Worm (Caenorhabditis elegans) whole organism, L3 larva: Measurements from ENCODE around the gene wdr-48.

Source experiments
- R02D3.7 ChIP-seq: fragments of 150-350 bp; optimal IDR thresholded peaks from 2 replicates; lab custom pipeline; 2014; ENCODE audit warnings: missing biosample characterization, missing genetic modification characterization
- ZK546.5 ChIP-seq: sonication (generic microtip); optimal IDR thresholded peaks from 2 replicates; lab custom pipeline; 2017; ENCODE audit warnings: missing biosample characterization, missing genetic modification characterization
- aly-2 ChIP-seq: fragments of 150-350 bp; optimal IDR thresholded peaks from 2 replicates; lab custom pipeline; 2014; ENCODE audit warnings: missing biosample characterization, missing genetic modification characterization
- ama-1 ChIP-seq: fragments of 150-350 bp; optimal IDR thresholded peaks from 2 replicates; lab custom pipeline; 2018
- ceh-16 ChIP-seq: sonication (generic microtip); optimal IDR thresholded peaks from 2 replicates; lab custom pipeline; 2017; ENCODE audit warnings: missing biosample characterization, missing genetic modification characterization
- ceh-82 ChIP-seq: fragments of 150-350 bp; optimal IDR thresholded peaks from 2 replicates; lab custom pipeline; 2014; ENCODE audit warnings: missing biosample characterization, missing genetic modification characterization
- ceh-9 ChIP-seq: sonication (generic microtip); optimal IDR thresholded peaks from 2 replicates; lab custom pipeline; 2018; ENCODE audit warnings: missing biosample characterization, missing genetic modification characterization
- daf-12 ChIP-seq: fragments of 150-350 bp; optimal IDR thresholded peaks from 2 replicates; lab custom pipeline; 2014; ENCODE audit warnings: missing biosample characterization, missing genetic modification reagents, missing genetic modification characterization
- egl-5 ChIP-seq: fragments of 150-350 bp; optimal IDR thresholded peaks from 2 replicates; lab custom pipeline; 2017; ENCODE audit warnings: missing biosample characterization, missing genetic modification reagents, missing genetic modification characterization, inconsistent platforms
- elt-1 ChIP-seq: fragments of 150-350 bp; optimal IDR thresholded peaks from 2 replicates; lab custom pipeline; 2014; ENCODE audit warnings: missing biosample characterization, missing genetic modification characterization
- elt-2 ChIP-seq: sonication (generic microtip); optimal IDR thresholded peaks from 2 replicates; lab custom pipeline; 2016; ENCODE audit warnings: missing genetic modification reagents, mild to moderate bottlenecking, missing genetic modification characterization, missing compliant biosample characterization
- elt-3 ChIP-seq, 3 experiments: fragments of 150-350 bp in 1 of 3; sonication (generic microtip) in 2 of 3; optimal IDR thresholded peaks; 2 replicates in 2 of 3; 4 replicates in 1 of 3; lab custom pipeline; 2014 to 2017; ENCODE audit warnings: missing biosample characterization in 3 of 3, missing genetic modification characterization in 3 of 3
- eor-1 ChIP-seq, 2 experiments: fragments of 150-350 bp; optimal IDR thresholded peaks; 2 replicates each; lab custom pipeline; 2014 to 2018; ENCODE audit warnings: missing biosample characterization in 2 of 2, missing genetic modification characterization in 2 of 2
- fkh-10 ChIP-seq: sonication (generic microtip); optimal IDR thresholded peaks from 2 replicates; lab custom pipeline; 2017; ENCODE audit warnings: missing biosample characterization, missing genetic modification reagents, missing genetic modification characterization
- fkh-2 ChIP-seq: fragments of 150-350 bp; optimal IDR thresholded peaks from 2 replicates; lab custom pipeline; 2014; ENCODE audit warnings: missing biosample characterization, missing genetic modification reagents, missing genetic modification characterization
- fos-1 ChIP-seq: fragments of 150-350 bp; optimal IDR thresholded peaks from 2 replicates; lab custom pipeline; 2014; ENCODE audit warnings: missing biosample characterization, missing genetic modification characterization
- hmg-11 ChIP-seq: sonication (generic microtip); optimal IDR thresholded peaks from 2 replicates; lab custom pipeline; 2016; ENCODE audit warnings: missing genetic modification characterization, missing compliant biosample characterization
- jun-1 ChIP-seq: fragments of 150-350 bp; optimal IDR thresholded peaks from 2 replicates; lab custom pipeline; 2014; ENCODE audit warnings: missing biosample characterization, missing genetic modification reagents, missing genetic modification characterization
- lin-15B ChIP-seq: fragments of 150-350 bp; optimal IDR thresholded peaks from 2 replicates; lab custom pipeline; 2014; ENCODE audit warnings: missing biosample characterization, missing genetic modification characterization
- lin-39 ChIP-seq: fragments of 150-350 bp; optimal IDR thresholded peaks from 2 replicates; lab custom pipeline; 2018; ENCODE audit warnings: missing biosample characterization, missing genetic modification reagents, missing genetic modification characterization
- lsy-12 ChIP-seq: sonication (generic microtip); optimal IDR thresholded peaks from 2 replicates; lab custom pipeline; 2016; ENCODE audit warnings: mild to moderate bottlenecking, missing genetic modification characterization, missing compliant biosample characterization
- mdl-1 ChIP-seq: fragments of 150-350 bp; optimal IDR thresholded peaks from 2 replicates; lab custom pipeline; 2014; ENCODE audit warnings: missing biosample characterization, missing genetic modification characterization
- mml-1 ChIP-seq: fragments of 150-350 bp; sonication (generic microtip); optimal IDR thresholded peaks from 3 replicates; lab custom pipeline; 2014; ENCODE audit warnings: missing biosample characterization, missing genetic modification characterization
- nfya-1 ChIP-seq: sonication (generic microtip); optimal IDR thresholded peaks from 2 replicates; lab custom pipeline; 2017; ENCODE audit warnings: missing genetic modification characterization, mild to moderate bottlenecking, missing compliant biosample characterization, antibody characterized with exemption, moderate library complexity; ENCODE audit not compliant: insufficient read depth
- nhr-11 ChIP-seq: fragments of 150-350 bp; optimal IDR thresholded peaks from 2 replicates; lab custom pipeline; 2014; ENCODE audit warnings: missing biosample characterization, missing genetic modification characterization
- nhr-12 ChIP-seq: fragments of 150-350 bp; optimal IDR thresholded peaks from 2 replicates; lab custom pipeline; 2014; ENCODE audit warnings: missing biosample characterization, missing genetic modification characterization
- nhr-23 ChIP-seq: fragments of 150-350 bp; optimal IDR thresholded peaks from 2 replicates; lab custom pipeline; 2014; ENCODE audit warnings: missing biosample characterization, missing genetic modification reagents, missing genetic modification characterization
- nhr-237 ChIP-seq: fragments of 150-350 bp; optimal IDR thresholded peaks from 2 replicates; lab custom pipeline; 2014; ENCODE audit warnings: missing biosample characterization, missing genetic modification characterization
- nhr-25 ChIP-seq: sonication (generic microtip); optimal IDR thresholded peaks from 2 replicates; lab custom pipeline; 2017; ENCODE audit warnings: missing biosample characterization, missing genetic modification characterization
- nhr-43 ChIP-seq: sonication (generic microtip); optimal IDR thresholded peaks from 2 replicates; lab custom pipeline; 2016; ENCODE audit warnings: mild to moderate bottlenecking, missing genetic modification characterization, missing compliant biosample characterization; ENCODE audit not compliant: poor library complexity, severe bottlenecking
- nhr-67 ChIP-seq: fragments of 150-350 bp; optimal IDR thresholded peaks from 2 replicates; lab custom pipeline; 2014; ENCODE audit warnings: missing biosample characterization, missing genetic modification characterization
- nhr-76 ChIP-seq: fragments of 150-350 bp; sonication (generic microtip); optimal IDR thresholded peaks from 5 replicates; lab custom pipeline; 2014; ENCODE audit warnings: missing biosample characterization, missing genetic modification characterization
- nhr-77 ChIP-seq: fragments of 150-350 bp; optimal IDR thresholded peaks from 2 replicates; lab custom pipeline; 2014; ENCODE audit warnings: missing biosample characterization, missing genetic modification characterization
- pha-4 ChIP-seq: fragments of 150-350 bp; optimal IDR thresholded peaks from 2 replicates; lab custom pipeline; 2014; ENCODE audit warnings: missing biosample characterization, missing genetic modification reagents, missing genetic modification characterization
- pqm-1 ChIP-seq: fragments of 150-350 bp; optimal IDR thresholded peaks from 2 replicates; lab custom pipeline; 2017; ENCODE audit warnings: missing biosample characterization, missing genetic modification characterization, inconsistent platforms
- sea-2 ChIP-seq: fragments of 150-350 bp; sonication (generic microtip); optimal IDR thresholded peaks from 4 replicates; lab custom pipeline; 2014; ENCODE audit warnings: missing biosample characterization, missing genetic modification reagents, missing genetic modification characterization
- skn-1 ChIP-seq: fragments of 150-350 bp; optimal IDR thresholded peaks from 2 replicates; lab custom pipeline; 2014; ENCODE audit warnings: missing biosample characterization, missing genetic modification characterization
- snpc-4 ChIP-seq: fragments of 150-350 bp; optimal IDR thresholded peaks from 2 replicates; lab custom pipeline; 2014; ENCODE audit warnings: missing biosample characterization, missing genetic modification characterization
- tbx-2 ChIP-seq: sonication (generic microtip); optimal IDR thresholded peaks from 2 replicates; lab custom pipeline; 2016; ENCODE audit warnings: mild to moderate bottlenecking, missing genetic modification characterization, missing compliant biosample characterization
- unc-62 ChIP-seq: fragments of 150-350 bp; sonication (generic microtip); optimal IDR thresholded peaks from 4 replicates; lab custom pipeline; 2014; ENCODE audit warnings: missing biosample characterization, missing genetic modification reagents, missing genetic modification characterization
- zag-1 ChIP-seq: fragments of 150-350 bp; optimal IDR thresholded peaks from 2 replicates; lab custom pipeline; 2014; ENCODE audit warnings: missing biosample characterization, missing genetic modification characterization
- ztf-11 ChIP-seq: fragments of 150-350 bp; optimal IDR thresholded peaks from 2 replicates; lab custom pipeline; 2014; ENCODE audit warnings: missing biosample characterization, missing genetic modification characterization
- ztf-4 ChIP-seq: fragments of 150-350 bp; optimal IDR thresholded peaks from 2 replicates; lab custom pipeline; 2014; ENCODE audit warnings: missing biosample characterization, missing genetic modification characterization

The wdr-48 gene

DNA sequence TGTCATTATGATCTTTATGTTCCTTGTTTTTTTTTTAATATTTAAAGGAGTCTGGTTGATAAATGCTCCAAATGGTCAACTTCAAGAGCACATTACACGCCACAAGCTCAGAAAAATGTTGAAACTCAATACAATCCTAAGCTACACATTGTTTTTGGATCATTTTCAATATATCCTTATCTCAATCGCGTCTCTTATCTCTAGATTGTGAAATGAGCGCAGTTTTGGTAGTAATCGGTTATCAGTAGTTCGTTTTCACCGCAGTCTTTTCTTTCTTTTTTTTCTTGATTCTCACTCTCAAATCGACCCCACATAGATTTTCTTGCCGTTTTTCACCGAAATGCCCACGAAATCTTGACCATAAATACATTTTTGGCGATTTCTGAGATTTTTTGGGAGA, 25.8 kb upstream of the wdr-48 start:
- TF ChIP-seq elt-2 (tag; lab: Kevin White, UChicago), result peak; percentile 56
- no peak for TF ChIP-seq eor-1 (tag; optimal IDR thresholded peaks at IDR 0.05; lab: Kevin White, UChicago)
- TF ChIP-seq, all 47 proteins: peak for 1

DNA sequence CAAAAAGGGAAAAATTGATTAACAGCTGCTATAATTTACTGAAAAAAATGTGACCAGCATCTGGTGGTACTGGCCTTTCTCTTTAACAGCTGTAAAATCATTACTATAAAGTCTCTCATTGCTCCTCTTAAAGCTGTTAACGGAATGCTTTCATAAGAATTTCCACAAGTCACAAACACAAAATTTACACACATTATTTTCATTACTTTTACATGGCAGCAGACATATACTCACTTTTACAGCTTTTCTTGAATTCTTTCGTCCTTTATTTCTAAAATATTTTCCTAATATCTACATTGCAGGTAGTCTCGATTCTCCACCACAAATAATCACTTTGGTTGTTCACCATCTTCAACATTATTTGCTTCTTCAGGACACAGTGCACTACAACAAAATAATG, 25.3 kb upstream of the wdr-48 start, which contains the start of gene imph-1:
TSS of gene imph-1 (plus strand) at position 301 of the 400 bp plus-strand sequence.
- TF ChIP-seq lsy-12 (tag; lab: Kevin White, UChicago) (no peak), jun-1 (tag; lab: Kevin White, UChicago) (no peak), sea-2 (GFP tag; lab: Kevin White, UChicago) (no peak), nhr-25 (tag; lab: Kevin White, UChicago) (no peak), nhr-23 (no peak), nfya-1 (tag; lab: Kevin White, UChicago) (no peak), pha-4 (tag; lab: Kevin White, UChicago) (no peak), hmg-11 (tag; lab: Kevin White, UChicago) (no peak), nhr-11 (no peak), zag-1 (tag; lab: Kevin White, UChicago) (no peak), ama-1 (lab: Kevin White, UChicago) (no peak), elt-3 (tag; optimal IDR thresholded peaks at IDR 0.05; lab: Kevin White, UChicago) (no peak), elt-1 (tag; lab: Kevin White, UChicago) (no peak)

- TF ChIP-seq pqm-1 (tag; lab: Kevin White, UChicago) (no peak), nfya-1 (tag; lab: Kevin White, UChicago) (peak; percentile 50), lin-39 (tag; lab: Kevin White, UChicago) (peak; percentile 16), hmg-11 (tag; lab: Kevin White, UChicago) (peak; percentile 12), nhr-67 (tag; lab: Kevin White, UChicago) (no peak), ztf-4 (tag; lab: Kevin White, UChicago) (no peak), eor-1 (tag; optimal IDR thresholded peaks at IDR 0.05; lab: Kevin White, UChicago) (no peak), fkh-2 (tag; lab: Kevin White, UChicago) (no peak), lin-15B (no peak), sea-2 (GFP tag; lab: Kevin White, UChicago) (no peak)
These were observed 23.3 kb upstream of the wdr-48 start for ce11 chrIII:4555345-4555744.

DNA sequence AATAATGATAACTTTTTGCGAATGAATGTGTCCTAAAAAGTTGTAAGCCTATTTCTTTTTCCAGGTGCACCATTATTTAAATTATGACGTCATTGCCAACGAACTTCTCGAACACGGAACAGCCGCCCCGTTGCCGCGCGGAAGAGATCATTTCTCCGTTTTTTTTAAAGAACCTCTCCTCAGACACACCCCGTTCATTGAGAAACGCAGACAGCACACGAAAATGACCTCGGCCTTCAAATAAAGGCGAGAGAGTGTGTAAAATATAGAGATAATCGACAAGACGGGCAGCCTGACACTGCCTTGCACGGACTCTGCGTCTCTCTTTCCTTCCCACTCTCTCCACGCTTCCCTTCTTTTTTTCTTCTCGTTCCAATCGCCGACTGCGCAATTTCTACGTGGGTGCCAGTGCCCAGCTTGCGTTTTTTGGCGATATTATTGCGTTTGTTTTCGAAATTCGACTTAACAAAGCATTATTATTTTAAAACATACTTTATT, 18.2 kb upstream of the wdr-48 start:
- TF ChIP-seq nhr-237 (tag; lab: Kevin White, UChicago) (no peak), fkh-10 (no peak), hmg-11 (tag; lab: Kevin White, UChicago) (peak; percentile 98), elt-3 (tag; optimal IDR thresholded peaks at IDR 0.05; lab: Kevin White, UChicago) (peak in 1 of 3 experiments; percentile 60), nhr-43 (peak; percentile 69), nhr-67 (tag; lab: Kevin White, UChicago) (no peak), elt-1 (tag; lab: Kevin White, UChicago) (no peak), ceh-16 (no peak), daf-12 (tag; lab: Kevin White, UChicago) (no peak), unc-62 (peak; percentile 75), ceh-9 (tag; lab: Kevin White, UChicago) (no peak), pha-4 (tag; lab: Kevin White, UChicago) (peak; percentile 83), mdl-1 (tag; lab: Kevin White, UChicago) (peak; percentile 11), mml-1 (tag; lab: Kevin White, UChicago) (no peak), aly-2 (no peak), ama-1 (lab: Kevin White, UChicago) (peak; percentile 83), nhr-23 (peak; percentile 95), R02D3.7 (tag; lab: Kevin White, UChicago) (peak; percentile 65), lin-15B (peak; percentile 32), pqm-1 (tag; lab: Kevin White, UChicago) (peak; percentile 14), jun-1 (tag; lab: Kevin White, UChicago) (peak; percentile 60), sea-2 (GFP tag; lab: Kevin White, UChicago) (peak; percentile 89), fkh-2 (tag; lab: Kevin White, UChicago) (no peak), egl-5 (tag; lab: Kevin White, UChicago) (peak; percentile 90), lsy-12 (tag; lab: Kevin White, UChicago) (peak; percentile 81), snpc-4 (tag; lab: Kevin White, UChicago) (peak; percentile 36), nfya-1 (tag; lab: Kevin White, UChicago) (peak; percentile 94), ZK546.5 (no peak), fos-1 (tag; lab: Kevin White, UChicago) (no peak), nhr-77 (tag; lab: Kevin White, UChicago) (no peak), ztf-11 (tag; lab: Kevin White, UChicago) (no peak), skn-1 (no peak), ceh-82 (tag; lab: Kevin White, UChicago) (peak; percentile 63), eor-1 (tag; optimal IDR thresholded peaks at IDR 0.05; lab: Kevin White, UChicago) (no peak), nhr-12 (no peak), nhr-25 (tag; lab: Kevin White, UChicago) (peak; percentile 97), zag-1 (tag; lab: Kevin White, UChicago) (no peak), tbx-2 (tag; lab: Kevin White, UChicago) (peak; percentile 34), nhr-11 (no peak), nhr-76 (no peak), elt-2 (tag; lab: Kevin White, UChicago) (peak; percentile 52)
